Fruit fly (Drosophila melanogaster) whole organism, embryonic: ENCODE data around the gene ana1.

Experiments used
- B-H2 ChIP-seq: fragments of 200-800 bp; sonication (Bioruptor generic); optimal IDR thresholded peaks from 2 replicates; lab custom pipeline; 2018; ENCODE audit warnings: missing biosample characterization, mild to moderate bottlenecking, missing genetic modification characterization
- CG10543 ChIP-seq: fragments of 200-800 bp; sonication (Bioruptor generic); optimal IDR thresholded peaks from 3 replicates; lab custom pipeline; 2017; ENCODE audit warnings: missing biosample characterization, mild to moderate bottlenecking, missing genetic modification characterization, moderate library complexity
- CG11456 ChIP-seq: fragments of 200-800 bp; sonication (Bioruptor generic); IDR thresholded peaks from 3 replicates; pipeline ENCODE4 v1.3.6; 2022; ENCODE audit warnings: missing biosample characterization, missing genetic modification characterization
- CG11696 ChIP-seq: fragments of 200-800 bp; sonication (Bioruptor generic); IDR thresholded peaks from 2 replicates; pipeline ENCODE4 v1.3.6; 2022; ENCODE audit warnings: missing biosample characterization, missing genetic modification characterization
- CG14014 ChIP-seq: fragments of 200-800 bp; sonication (Bioruptor generic); IDR thresholded peaks from 2 replicates; pipeline ENCODE4 v1.3.6; 2022; ENCODE audit warnings: missing biosample characterization, missing genetic modification characterization
- CG1602 ChIP-seq: fragments of 200-800 bp; sonication (Bioruptor generic); optimal IDR thresholded peaks from 3 replicates; lab custom pipeline; 2016; ENCODE audit warnings: missing biosample characterization, missing genetic modification characterization
- CG16815 ChIP-seq: fragments of 200-800 bp; sonication (Bioruptor generic); optimal IDR thresholded peaks from 3 replicates; lab custom pipeline; 2017; ENCODE audit warnings: missing biosample characterization, mild to moderate bottlenecking, missing genetic modification characterization
- CG16863 ChIP-seq: fragments of 200-800 bp; sonication (Bioruptor generic); optimal IDR thresholded peaks from 3 replicates; lab custom pipeline; 2016; ENCODE audit warnings: missing biosample characterization, missing genetic modification characterization
- CG17328 ChIP-seq: fragments of 200-800 bp; sonication (Bioruptor generic); IDR thresholded peaks from 2 replicates; pipeline ENCODE4 v1.3.6; 2022; ENCODE audit warnings: missing biosample characterization, missing genetic modification characterization
- CG18011 ChIP-seq: fragments of 200-800 bp; sonication (Bioruptor generic); optimal IDR thresholded peaks from 2 replicates; lab custom pipeline; 2017; ENCODE audit warnings: missing biosample characterization, missing genetic modification characterization, mild to moderate bottlenecking, moderate library complexity, missing genotype
- CG2678 ChIP-seq: fragments of 200-800 bp; sonication (Bioruptor generic); optimal IDR thresholded peaks from 3 replicates; lab custom pipeline; 2019; ENCODE audit warnings: missing biosample characterization, mild to moderate bottlenecking, missing genetic modification characterization, moderate library complexity
- CG2712 ChIP-seq: fragments of 200-800 bp; optimal IDR thresholded peaks from 3 replicates; lab custom pipeline; 2019; ENCODE audit warnings: missing biosample characterization, mild to moderate bottlenecking, missing genetic modification characterization, moderate library complexity
- CG3163 ChIP-seq: fragments of 200-800 bp; sonication (Bioruptor generic); optimal IDR thresholded peaks from 3 replicates; lab custom pipeline; 2016; ENCODE audit warnings: missing biosample characterization, missing genetic modification characterization
- CG3407 ChIP-seq: fragments of 200-800 bp; sonication (Bioruptor generic); optimal IDR thresholded peaks from 2 replicates; lab custom pipeline; 2018; ENCODE audit warnings: missing biosample characterization, mild to moderate bottlenecking, missing genetic modification characterization
- CG3847 ChIP-seq: fragments of 200-800 bp; sonication (Bioruptor generic); IDR thresholded peaks from 2 replicates; pipeline ENCODE4 v1.3.6; 2022; ENCODE audit warnings: missing biosample characterization, missing genetic modification characterization
- CG42726 ChIP-seq: fragments of 200-800 bp; sonication (Bioruptor generic); IDR thresholded peaks from 2 replicates; pipeline ENCODE4 v1.3.6; 2022; ENCODE audit warnings: missing biosample characterization, missing genetic modification characterization; ENCODE audit not compliant: partially characterized antibody
- CG4328 ChIP-seq: fragments of 200-800 bp; sonication (Bioruptor generic); optimal IDR thresholded peaks from 3 replicates; lab custom pipeline; 2017; ENCODE audit warnings: missing biosample characterization, missing genetic modification reagents, missing genetic modification characterization
- CG4617 ChIP-seq: fragments of 200-800 bp; sonication (Bioruptor generic); optimal IDR thresholded peaks from 3 replicates; lab custom pipeline; 2016; ENCODE audit warnings: missing biosample characterization, missing genetic modification characterization, borderline replicate concordance
- CG6654 ChIP-seq: fragments of 200-800 bp; sonication (Bioruptor generic); optimal IDR thresholded peaks from 2 replicates; lab custom pipeline; 2017; ENCODE audit warnings: missing biosample characterization, mild to moderate bottlenecking, missing genetic modification characterization
- CG6683 ChIP-seq: fragments of 200-800 bp; sonication (Bioruptor generic); optimal IDR thresholded peaks from 2 replicates; lab custom pipeline; 2017; ENCODE audit warnings: missing biosample characterization, mild to moderate bottlenecking, missing genetic modification characterization, missing genetic modification reagents
- CG6765 ChIP-seq: fragments of 200-800 bp; sonication (Bioruptor generic); optimal IDR thresholded peaks from 3 replicates; lab custom pipeline; 2017; ENCODE audit warnings: missing biosample characterization, mild to moderate bottlenecking, missing genetic modification characterization
- CG7786 ChIP-seq: fragments of 200-800 bp; sonication (Bioruptor generic); optimal IDR thresholded peaks from 2 replicates; lab custom pipeline; 2016; ENCODE audit warnings: missing biosample characterization, missing genetic modification characterization
- Dip3 ChIP-seq: fragments of 200-800 bp; sonication (Bioruptor generic); optimal IDR thresholded peaks from 3 replicates; lab custom pipeline; 2016; ENCODE audit warnings: missing biosample characterization, missing genetic modification characterization
- Eip74EF ChIP-seq, 2 experiments: fragments of 200-800 bp in 1 of 2; fragments of >200 bp in 1 of 2; sonication (Bioruptor generic) in 1 of 2; optimal IDR thresholded peaks; 2 replicates each; lab custom pipeline; 2017 to 2019; ENCODE audit warnings: missing biosample characterization in 2 of 2, missing genetic modification characterization in 2 of 2, mild to moderate bottlenecking in 1 of 2, moderate library complexity in 1 of 2
- GATAe ChIP-seq: fragments of 200-800 bp; sonication (Bioruptor generic); conservative IDR thresholded peaks from 2 replicates; pipeline ENCODE4 v1.3.6; 2022; ENCODE audit warnings: missing biosample characterization, missing genetic modification characterization
- Hand ChIP-seq: fragments of 200-800 bp; sonication (Bioruptor generic); optimal IDR thresholded peaks from 2 replicates; lab custom pipeline; 2017; ENCODE audit warnings: mild to moderate bottlenecking, missing biosample characterization, missing genetic modification reagents, missing genetic modification characterization
- Meics ChIP-seq: fragments of 200-800 bp; sonication (Bioruptor generic); optimal IDR thresholded peaks from 2 replicates; lab custom pipeline; 2017; ENCODE audit warnings: missing biosample characterization, mild to moderate bottlenecking, missing genetic modification characterization
- NFAT ChIP-seq: fragments of 200-800 bp; sonication (Bioruptor generic); IDR thresholded peaks from 2 replicates; pipeline ENCODE4 v1.3.6; 2022; ENCODE audit warnings: missing biosample characterization, missing genetic modification characterization
- Nf-YA ChIP-seq: fragments of 200-800 bp; sonication (Bioruptor generic); IDR thresholded peaks from 2 replicates; pipeline ENCODE4 v1.3.6; 2022; ENCODE audit warnings: missing biosample characterization, missing genetic modification characterization
- Ptx1 ChIP-seq: fragments of 200-800 bp; sonication (Bioruptor generic); IDR thresholded peaks from 2 replicates; pipeline ENCODE4 v1.3.6; 2022; ENCODE audit warnings: missing biosample characterization, missing genetic modification characterization
- Spps ChIP-seq: fragments of 200-800 bp; sonication (Bioruptor generic); optimal IDR thresholded peaks from 2 replicates; lab custom pipeline; 2018; ENCODE audit warnings: missing biosample characterization, mild to moderate bottlenecking, missing genetic modification characterization
- YL-1 ChIP-seq: fragments of 200-800 bp; sonication (Bioruptor generic); optimal IDR thresholded peaks from 3 replicates; lab custom pipeline; 2017; ENCODE audit warnings: missing biosample characterization, mild to moderate bottlenecking, missing genetic modification characterization
- ap ChIP-seq: fragments of 200-800 bp; sonication (Bioruptor generic); IDR thresholded peaks from 2 replicates; pipeline ENCODE4 v1.3.6; 2022; ENCODE audit warnings: missing biosample characterization, missing genetic modification characterization
- bab2 ChIP-seq: fragments of 200-800 bp; sonication (Bioruptor generic); optimal IDR thresholded peaks from 2 replicates; lab custom pipeline; 2016; ENCODE audit warnings: missing biosample characterization, missing genetic modification characterization
- cas ChIP-seq: fragments of 200-800 bp; sonication (Bioruptor generic); IDR thresholded peaks from 2 replicates; pipeline ENCODE4 v1.3.6; 2022; ENCODE audit warnings: missing biosample characterization, missing genetic modification characterization
- chif ChIP-seq, 2 experiments: fragments of 200-800 bp; sonication (Bioruptor generic); optimal IDR thresholded peaks; 3 replicates each; lab custom pipeline; 2016; ENCODE audit warnings: missing biosample characterization in 2 of 2, missing genetic modification characterization in 2 of 2
- crp ChIP-seq, 2 experiments: fragments of 200-800 bp; sonication (Bioruptor generic); optimal IDR thresholded peaks; 2 replicates in 1 of 2; 3 replicates in 1 of 2; lab custom pipeline; 2017; ENCODE audit warnings: missing biosample characterization in 2 of 2, missing genetic modification characterization in 2 of 2, mild to moderate bottlenecking in 1 of 2, moderate library complexity in 1 of 2
- ewg ChIP-seq: fragments of 200-800 bp; sonication (Bioruptor generic); optimal IDR thresholded peaks from 3 replicates; lab custom pipeline; 2017; ENCODE audit warnings: mild to moderate bottlenecking, missing biosample characterization, missing genetic modification reagents, missing genetic modification characterization
- fd102C ChIP-seq: fragments of 200-800 bp; sonication (Bioruptor generic); optimal IDR thresholded peaks from 2 replicates; lab custom pipeline; 2018; ENCODE audit warnings: missing biosample characterization, mild to moderate bottlenecking, missing genetic modification characterization, moderate library complexity
- gfzf ChIP-seq: fragments of 200-800 bp; sonication (Bioruptor generic); optimal IDR thresholded peaks from 2 replicates; lab custom pipeline; 2016; ENCODE audit warnings: missing biosample characterization, mild to moderate bottlenecking, missing genetic modification characterization, moderate library complexity
- jing ChIP-seq: fragments of 200-800 bp; sonication (Bioruptor generic); optimal IDR thresholded peaks from 2 replicates; lab custom pipeline; 2018; ENCODE audit warnings: missing biosample characterization, mild to moderate bottlenecking, missing genetic modification characterization
- lov ChIP-seq, 2 experiments: fragments of 200-800 bp in 1 of 2; fragments of >200 bp in 1 of 2; sonication (Bioruptor generic) in 1 of 2; IDR thresholded peaks in 1 of 2; optimal IDR thresholded peaks in 1 of 2; 2 replicates in 1 of 2; 3 replicates in 1 of 2; pipeline versions ENCODE4 v1.3.6 to Lab custom; 2017 to 2022; ENCODE audit warnings: missing biosample characterization in 1 of 2, missing genetic modification characterization in 1 of 2
- pita ChIP-seq: fragments of 200-800 bp; sonication (Bioruptor generic); optimal IDR thresholded peaks from 2 replicates; lab custom pipeline; 2017; ENCODE audit warnings: missing biosample characterization, mild to moderate bottlenecking, missing genetic modification characterization
- ro ChIP-seq: fragments of 200-800 bp; sonication (Bioruptor generic); IDR thresholded peaks from 2 replicates; pipeline ENCODE4 v1.3.6; 2022; ENCODE audit warnings: missing biosample characterization, missing genetic modification characterization
- sob ChIP-seq: fragments of 200-800 bp; sonication (Bioruptor generic); IDR thresholded peaks from 2 replicates; pipeline ENCODE4 v1.3.6; 2022; ENCODE audit warnings: missing biosample characterization, missing genetic modification characterization
- unpg ChIP-seq: fragments of 200-800 bp; sonication (Bioruptor generic); optimal IDR thresholded peaks from 3 replicates; lab custom pipeline; 2018; ENCODE audit warnings: missing biosample characterization, mild to moderate bottlenecking, missing genetic modification characterization, moderate library complexity
- usp ChIP-seq: fragments of >200 bp; optimal IDR thresholded peaks from 2 replicates; lab custom pipeline; 2017; ENCODE audit warnings: missing biosample characterization, missing genetic modification characterization
- vvl ChIP-seq: fragments of 200-800 bp; sonication (Bioruptor generic); IDR thresholded peaks from 2 replicates; pipeline ENCODE4 v1.3.6; 2022; ENCODE audit warnings: missing biosample characterization, missing genetic modification characterization
- wek ChIP-seq: fragments of 200-800 bp; sonication (Bioruptor generic); optimal IDR thresholded peaks from 3 replicates; lab custom pipeline; 2018; ENCODE audit warnings: missing biosample characterization, mild to moderate bottlenecking, missing genetic modification characterization, moderate library complexity
- yki ChIP-seq: fragments of >200 bp; optimal IDR thresholded peaks from 3 replicates; lab custom pipeline; 2018

ana1 gene

dm6 chr3R:24572540-24573043 is 42.2 kb downstream of the ana1 start (continued):
- TF ChIP-seq ap (GFP tag; lab: Robert Waterston, UW) = peak; percentile 98
- TF ChIP-seq bab2 (GFP tag; lab: Kevin White, UChicago) = peak; percentile 96
- TF ChIP-seq Dip3 (GFP tag; lab: Kevin White, UChicago) = peak; percentile 96
- no peak for TF ChIP-seq lov (optimal IDR thresholded peaks at IDR 0.05; lab: Kevin White, UChicago)
- TF ChIP-seq lov (GFP tag; IDR thresholded peaks at IDR 0.05; lab: Robert Waterston, UW) = peak; percentile 98
- peak; percentile 97 for TF ChIP-seq Nf-YA (GFP tag; lab: Robert Waterston, UW)
- TF ChIP-seq CG4328 (GFP tag; lab: Kevin White, UChicago) = peak; percentile 97
- TF ChIP-seq CG3847 (GFP tag; lab: Robert Waterston, UW) = peak; percentile 98
- TF ChIP-seq Ptx1 = peak; percentile 98
- peak; percentile 99 for TF ChIP-seq CG2678
- peak in 1 of 2 experiments; percentile 98 for TF ChIP-seq Eip74EF (GFP tag; optimal IDR thresholded peaks at IDR 0.05; lab: Kevin White, UChicago)
- peak; percentile 98 for TF ChIP-seq CG10543 (GFP tag; lab: Kevin White, UChicago)
- peak; percentile 14 for TF ChIP-seq gfzf (GFP tag; lab: Kevin White, UChicago)
- peak; percentile 85 for TF ChIP-seq CG16815 (GFP tag; lab: Kevin White, UChicago)
- peak; percentile 89 for TF ChIP-seq Spps (tag; lab: Kevin White, UChicago)
- TF ChIP-seq CG3163 (GFP tag; lab: Kevin White, UChicago) = peak; percentile 86
- TF ChIP-seq CG7786 = peak; percentile 96
- peak; percentile 96 for TF ChIP-seq cas
- no peak for TF ChIP-seq pita (GFP tag; lab: Kevin White, UChicago)
- peak; percentile 86 for TF ChIP-seq jing (GFP tag; lab: Kevin White, UChicago)
- TF ChIP-seq CG11696 = peak; percentile 93
- TF ChIP-seq CG4617 (GFP tag; lab: Kevin White, UChicago) = peak; percentile 92
- peak; percentile 98 for TF ChIP-seq Hand
- peak; percentile 25 for TF ChIP-seq yki (lab: Kevin White, UChicago)
- TF ChIP-seq vvl (GFP tag; lab: Robert Waterston, UW) = peak; percentile 99
- peak in 1 of 2 experiments; percentile 77 for TF ChIP-seq crp (GFP tag; optimal IDR thresholded peaks at IDR 0.05; lab: Kevin White, UChicago)
- peak; percentile 99 for TF ChIP-seq CG17328 (GFP tag; lab: Robert Waterston, UW)
- peak; percentile 94 for TF ChIP-seq CG1602
- TF ChIP-seq unpg = peak; percentile 98
- no peak for TF ChIP-seq usp (GFP tag; lab: Kevin White, UChicago)
- peak; percentile 95 for TF ChIP-seq GATAe (GFP tag; lab: Robert Waterston, UW)
- peak; percentile 95 to 96 for TF ChIP-seq chif (GFP tag; optimal IDR thresholded peaks at IDR 0.05; lab: Kevin White, UChicago)
- TF ChIP-seq NFAT (GFP tag; lab: Robert Waterston, UW) = peak; percentile 99
- peak; percentile 98 for TF ChIP-seq ewg (GFP tag; lab: Kevin White, UChicago)
- no peak for TF ChIP-seq CG42726 (GFP tag; lab: Robert Waterston, UW)
- peak; percentile 99 for TF ChIP-seq CG14014 (GFP tag; lab: Robert Waterston, UW)
- TF ChIP-seq CG16863 = peak; percentile 95
- TF ChIP-seq ro = peak; percentile 95
- peak; percentile 97 for TF ChIP-seq CG6683 (GFP tag; lab: Kevin White, UChicago)
- peak; percentile 87 for TF ChIP-seq CG18011 (GFP tag; lab: Kevin White, UChicago)
- TF ChIP-seq Meics (GFP tag; lab: Kevin White, UChicago) = peak; percentile 99
- TF ChIP-seq CG11456 (GFP tag; lab: Robert Waterston, UW) = peak; percentile 98
- peak; percentile 99 for TF ChIP-seq B-H2 (GFP tag; lab: Kevin White, UChicago)
- TF ChIP-seq CG6654 = peak; percentile 86
- TF ChIP-seq CG6765 (GFP tag; lab: Kevin White, UChicago) = peak; percentile 99
- TF ChIP-seq fd102C (GFP tag; lab: Kevin White, UChicago) = peak; percentile 3
- TF ChIP-seq wek (GFP tag; lab: Kevin White, UChicago) = peak; percentile 78
- peak; percentile 99 for TF ChIP-seq sob (GFP tag; lab: Robert Waterston, UW)
- peak; percentile 95 for TF ChIP-seq CG3407 (GFP tag; lab: Kevin White, UChicago)
- peak; percentile 97 for TF ChIP-seq CG2712 (tag; lab: Kevin White, UChicago)
- TF ChIP-seq YL-1 = peak; percentile 95
